Worm (Caenorhabditis elegans): ENCODE results near the gene T02G5.7.

DNA sequence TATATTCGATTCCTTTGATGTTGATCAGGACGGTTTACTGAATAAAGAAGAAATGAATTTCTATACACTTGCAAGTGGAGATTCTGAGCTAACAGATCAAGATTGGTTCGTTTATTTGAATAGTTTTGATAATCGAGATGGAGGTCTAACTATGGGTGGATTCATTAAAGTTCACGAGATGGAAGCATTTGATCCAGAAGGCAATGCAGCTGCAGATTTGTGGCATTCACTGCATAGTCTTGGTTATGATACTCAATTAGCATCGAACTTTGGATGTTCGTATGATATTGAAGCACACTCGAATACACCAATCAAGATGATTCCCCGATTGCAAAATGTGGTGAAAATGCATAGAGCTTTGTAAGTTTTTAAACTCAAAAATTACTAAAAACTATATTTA, 20.6 kb downstream of the T02G5.7 start:
- TF ChIP-seq lsy-2 (tag; optimal IDR thresholded peaks at IDR 0.05), result no peak
- no peak for TF ChIP-seq ama-1 (optimal IDR thresholded peaks at IDR 0.05)
- TF ChIP-seq zag-1 (tag; optimal IDR thresholded peaks at IDR 0.05), result no peak
- TF ChIP-seq mdl-1 (tag; optimal IDR thresholded peaks at IDR 0.05), result no peak
- no peak for TF ChIP-seq ces-1 (GFP tag; optimal IDR thresholded peaks at IDR 0.05)
- no peak for TF ChIP-seq blmp-1 (tag; optimal IDR thresholded peaks at IDR 0.05)
- TF ChIP-seq sup-37 (GFP tag; optimal IDR thresholded peaks at IDR 0.05), result no peak

All from whole organism, L1 larva.